Worm (Caenorhabditis elegans) whole organism, L4 larva: ENCODE data around the gene K03A11.4.

Experiments
- F10B5.3 ChIP-seq: sonication (generic microtip); optimal IDR thresholded peaks from 2 replicates; lab custom pipeline; 2016; ENCODE audit warnings: mild to moderate bottlenecking, missing genetic modification characterization, missing compliant biosample characterization
- F44E2.7 ChIP-seq: fragments of 200-800 bp; sonication (Bioruptor generic); IDR thresholded peaks from 2 replicates; pipeline ENCODE4 v2.1.2; 2022; ENCODE audit warnings: missing genetic modification characterization, missing compliant biosample characterization
- T20F7.1 ChIP-seq: fragments of 200-800 bp; sonication (Bioruptor generic); optimal IDR thresholded peaks from 2 replicates; lab custom pipeline; 2018; ENCODE audit warnings: mild to moderate bottlenecking, missing genetic modification characterization, missing compliant biosample characterization
- Y105C5A.15 ChIP-seq: fragments of 200-800 bp; sonication (Bioruptor generic); IDR thresholded peaks from 2 replicates; pipeline ENCODE4 v1.3.6; 2022; ENCODE audit warnings: missing genetic modification characterization, missing compliant biosample characterization
- Y5F2A.4 ChIP-seq: fragments of 200-800 bp; sonication (Bioruptor generic); optimal IDR thresholded peaks from 2 replicates; lab custom pipeline; 2018; ENCODE audit warnings: mild to moderate bottlenecking, missing genetic modification characterization, missing compliant biosample characterization
- Y75B8A.6 ChIP-seq: fragments of 200-800 bp; sonication (Bioruptor generic); IDR thresholded peaks from 2 replicates; pipeline ENCODE4 v1.3.6; 2022; ENCODE audit warnings: missing genetic modification reagents, missing genetic modification characterization, missing compliant biosample characterization
- ZK546.5 ChIP-seq, 2 experiments: sonication (generic microtip); optimal IDR thresholded peaks; 2 replicates each; lab custom pipeline; 2017; ENCODE audit warnings: missing biosample characterization in 2 of 2, missing genetic modification characterization in 2 of 2
- aha-1 ChIP-seq: fragments of 150-350 bp; peaks from one replicate; lab custom pipeline; 2014; ENCODE audit warnings: missing biosample characterization, missing genetic modification characterization
- ama-1 ChIP-seq: fragments of 150-350 bp; optimal IDR thresholded peaks from 2 replicates; lab custom pipeline; 2014; ENCODE audit warnings: inconsistent platforms, mixed read lengths
- ceh-28 ChIP-seq: fragments of 150-350 bp; optimal IDR thresholded peaks from 2 replicates; lab custom pipeline; 2014; ENCODE audit warnings: missing biosample characterization, missing genetic modification reagents, missing genetic modification characterization
- ceh-32 ChIP-seq: sonication (generic microtip); optimal IDR thresholded peaks from 2 replicates; lab custom pipeline; 2016; ENCODE audit warnings: mild to moderate bottlenecking, missing genetic modification characterization, missing compliant biosample characterization; ENCODE audit not compliant: poor library complexity
- ces-1 ChIP-seq: fragments of 150-350 bp; sonication (generic microtip); optimal IDR thresholded peaks from 4 replicates; lab custom pipeline; 2014; ENCODE audit warnings: missing biosample characterization, missing genetic modification reagents, missing genetic modification characterization
- daf-19 ChIP-seq: fragments of 200-800 bp; sonication (Bioruptor generic); conservative IDR thresholded peaks from 2 replicates; pipeline ENCODE4 v1.3.6; 2022; ENCODE audit warnings: missing genetic modification characterization, missing compliant biosample characterization
- daf-8 ChIP-seq: fragments of 200-800 bp; sonication (Bioruptor generic); IDR thresholded peaks from 2 replicates; pipeline ENCODE4 v1.3.6; 2022; ENCODE audit warnings: missing genetic modification characterization, missing compliant biosample characterization
- duxl-1 ChIP-seq: sonication (generic microtip); optimal IDR thresholded peaks from 2 replicates; lab custom pipeline; 2016; ENCODE audit warnings: mild to moderate bottlenecking, missing genetic modification characterization, moderate library complexity, missing compliant biosample characterization; ENCODE audit not compliant: poor library complexity
- egl-27 ChIP-seq: sonication (generic microtip); optimal IDR thresholded peaks from 3 replicates; lab custom pipeline; 2017; ENCODE audit warnings: missing biosample characterization, missing genetic modification reagents, missing genetic modification characterization
- egl-43 ChIP-seq: fragments of 200-800 bp; sonication (Bioruptor generic); IDR thresholded peaks from 2 replicates; pipeline ENCODE4 v1.3.6; 2022; ENCODE audit warnings: missing genetic modification reagents, missing genetic modification characterization, missing compliant biosample characterization
- fos-1 ChIP-seq: fragments of 150-350 bp; optimal IDR thresholded peaks from 2 replicates; lab custom pipeline; 2014; ENCODE audit warnings: missing biosample characterization, missing genetic modification characterization
- gei-8 ChIP-seq: fragments of 200-800 bp; sonication (Bioruptor generic); optimal IDR thresholded peaks from 2 replicates; lab custom pipeline; 2018; ENCODE audit warnings: mild to moderate bottlenecking, missing genetic modification characterization, missing compliant biosample characterization
- hlh-11 ChIP-seq: fragments of 200-800 bp; sonication (Bioruptor generic); optimal IDR thresholded peaks from 2 replicates; lab custom pipeline; 2018; ENCODE audit warnings: mild to moderate bottlenecking, missing genetic modification characterization, missing compliant biosample characterization
- hlh-30 ChIP-seq: sonication (generic microtip); optimal IDR thresholded peaks from 2 replicates; lab custom pipeline; 2017; ENCODE audit warnings: antibody characterized with exemption, mild to moderate bottlenecking, missing genetic modification characterization, missing compliant biosample characterization; ENCODE audit not compliant: insufficient read depth
- jun-1 ChIP-seq: fragments of 150-350 bp; optimal IDR thresholded peaks from 2 replicates; lab custom pipeline; 2014; ENCODE audit warnings: missing biosample characterization, missing genetic modification reagents, missing genetic modification characterization
- lin-13 ChIP-seq: fragments of 150-350 bp; optimal IDR thresholded peaks from 2 replicates; lab custom pipeline; 2014; ENCODE audit warnings: missing biosample characterization, missing genetic modification reagents, missing genetic modification characterization
- lin-29 ChIP-seq: fragments of 200-800 bp; sonication (Bioruptor generic); IDR thresholded peaks from 2 replicates; pipeline ENCODE4 v1.3.6; 2022; ENCODE audit warnings: missing genetic modification reagents, missing genetic modification characterization, missing compliant biosample characterization
- lin-38 ChIP-seq: fragments of 200-800 bp; sonication (Bioruptor generic); IDR thresholded peaks from 2 replicates; pipeline ENCODE4 v1.3.6; 2022; ENCODE audit warnings: missing genetic modification reagents, missing genetic modification characterization, missing compliant biosample characterization
- lir-3 ChIP-seq: sonication (generic microtip); optimal IDR thresholded peaks from 2 replicates; lab custom pipeline; 2016; ENCODE audit warnings: mild to moderate bottlenecking, missing genetic modification characterization, missing compliant biosample characterization
- lsy-2 ChIP-seq, 2 experiments: fragments of 150-350 bp in 1 of 2; sonication (generic microtip) in 1 of 2; optimal IDR thresholded peaks; 2 replicates each; lab custom pipeline; 2014 to 2017; ENCODE audit warnings: missing biosample characterization in 2 of 2, missing genetic modification characterization in 2 of 2
- mdl-1 ChIP-seq, 2 experiments: fragments of 150-350 bp in 1 of 2; sonication (generic microtip) in 1 of 2; optimal IDR thresholded peaks; 2 replicates each; lab custom pipeline; 2014 to 2017; ENCODE audit warnings: missing biosample characterization in 2 of 2, missing genetic modification characterization in 2 of 2
- mdt-29 ChIP-seq: fragments of 200-800 bp; sonication (Bioruptor generic); IDR thresholded peaks from 2 replicates; pipeline ENCODE4 v1.3.6; 2022; ENCODE audit warnings: missing genetic modification reagents, missing genetic modification characterization, missing compliant biosample characterization
- mep-1 ChIP-seq: fragments of 150-350 bp; sonication (generic microtip); optimal IDR thresholded peaks from 3 replicates; lab custom pipeline; 2014; ENCODE audit warnings: missing biosample characterization, missing genetic modification characterization
- mxl-2 ChIP-seq: fragments of 200-800 bp; sonication (Bioruptor generic); conservative IDR thresholded peaks from 2 replicates; pipeline ENCODE4 v1.3.6; 2022; ENCODE audit warnings: missing genetic modification reagents, missing genetic modification characterization, missing compliant biosample characterization
- mxl-3 ChIP-seq: fragments of 200-800 bp; sonication (Bioruptor generic); optimal IDR thresholded peaks from 2 replicates; lab custom pipeline; 2018; ENCODE audit warnings: mild to moderate bottlenecking, missing genetic modification characterization, missing compliant biosample characterization
- nhr-11 ChIP-seq: fragments of 150-350 bp; optimal IDR thresholded peaks from 2 replicates; lab custom pipeline; 2014; ENCODE audit warnings: missing biosample characterization, missing genetic modification characterization
- nhr-111 ChIP-seq: fragments of 200-800 bp; sonication (Bioruptor generic); optimal IDR thresholded peaks from 2 replicates; lab custom pipeline; 2018; ENCODE audit warnings: mild to moderate bottlenecking, missing genetic modification characterization, missing compliant biosample characterization
- nhr-41 ChIP-seq: fragments of 200-800 bp; sonication (Bioruptor generic); IDR thresholded peaks from 2 replicates; pipeline ENCODE4 v1.3.6; 2022; ENCODE audit warnings: missing genetic modification reagents, missing genetic modification characterization, missing compliant biosample characterization
- nhr-6 ChIP-seq: fragments of 150-350 bp; optimal IDR thresholded peaks from 2 replicates; lab custom pipeline; 2014; ENCODE audit warnings: missing biosample characterization, missing genetic modification characterization
- nhr-77 ChIP-seq: fragments of 150-350 bp; optimal IDR thresholded peaks from 2 replicates; lab custom pipeline; 2014; ENCODE audit warnings: missing biosample characterization, missing genetic modification characterization
- pha-4 ChIP-seq, 2 experiments: fragments of 150-350 bp in 1 of 2; fragments of 200-800 bp in 1 of 2; sonication (Bioruptor generic) in 1 of 2; IDR thresholded peaks in 1 of 2; optimal IDR thresholded peaks in 1 of 2; 2 replicates each; pipeline versions ENCODE4 v1.3.6 to Lab custom; 2014 to 2022; ENCODE audit warnings: missing genetic modification characterization in 2 of 2, missing genetic modification reagents in 2 of 2, missing biosample characterization in 1 of 2, missing compliant biosample characterization in 1 of 2
- pqm-1 ChIP-seq: sonication (generic microtip); optimal IDR thresholded peaks from 2 replicates; lab custom pipeline; 2017; ENCODE audit warnings: missing biosample characterization, missing genetic modification characterization
- rbr-2 ChIP-seq: sonication (generic microtip); optimal IDR thresholded peaks from 2 replicates; lab custom pipeline; 2016; ENCODE audit warnings: missing genotype, missing genetic modification characterization, missing compliant biosample characterization
- saeg-2 ChIP-seq: fragments of 200-800 bp; sonication (Bioruptor generic); IDR thresholded peaks from 2 replicates; pipeline ENCODE4 v1.3.6; 2022; ENCODE audit warnings: missing genetic modification reagents, missing genetic modification characterization, missing compliant biosample characterization
- snpc-1.2 ChIP-seq: fragments of 200-800 bp; sonication (Bioruptor generic); IDR thresholded peaks from 2 replicates; pipeline ENCODE4 v1.3.6; 2022; ENCODE audit warnings: missing genetic modification reagents, missing genetic modification characterization, missing compliant biosample characterization
- snpc-4 ChIP-seq: fragments of 150-350 bp; optimal IDR thresholded peaks from 2 replicates; lab custom pipeline; 2014; ENCODE audit warnings: missing biosample characterization, missing genetic modification characterization
- spr-1 ChIP-seq: sonication (generic microtip); optimal IDR thresholded peaks from 2 replicates; lab custom pipeline; 2016; ENCODE audit warnings: mild to moderate bottlenecking, missing genetic modification characterization, missing compliant biosample characterization
- spr-3 ChIP-seq: fragments of 200-800 bp; sonication (Bioruptor generic); optimal IDR thresholded peaks from 2 replicates; lab custom pipeline; 2018; ENCODE audit warnings: mild to moderate bottlenecking, missing genetic modification characterization, missing compliant biosample characterization
- unc-130 ChIP-seq: sonication (generic microtip); optimal IDR thresholded peaks from 2 replicates; lab custom pipeline; 2016; ENCODE audit warnings: missing genetic modification reagents, missing genetic modification characterization, missing compliant biosample characterization
- vab-7 ChIP-seq: fragments of 200-800 bp; sonication (Bioruptor generic); IDR thresholded peaks from 2 replicates; pipeline ENCODE4 v1.3.6; 2022; ENCODE audit warnings: missing genetic modification reagents, missing genetic modification characterization, missing compliant biosample characterization
- zag-1 ChIP-seq: fragments of 150-350 bp; optimal IDR thresholded peaks from 2 replicates; lab custom pipeline; 2014; ENCODE audit warnings: missing biosample characterization, missing genetic modification characterization
- zip-11 ChIP-seq: fragments of 200-800 bp; sonication (Bioruptor generic); IDR thresholded peaks from 2 replicates; pipeline ENCODE4 v1.3.6; 2022; ENCODE audit warnings: missing genetic modification characterization, missing compliant biosample characterization
- zip-2 ChIP-seq: fragments of 150-350 bp; optimal IDR thresholded peaks from 2 replicates; lab custom pipeline; 2014; ENCODE audit warnings: missing biosample characterization, missing genetic modification characterization

The K03A11.4 gene

ce11 chrX:13112664-13113063, 34.7 kb downstream of the K03A11.4 start:
- TF ChIP-seq jun-1 (tag; lab: Kevin White, UChicago) (no peak), spr-1 (no peak), mdt-29 (GFP tag; lab: Robert Waterston, UW) (no peak), hlh-30 (tag; lab: Kevin White, UChicago) (no peak), daf-19 (GFP tag; lab: Robert Waterston, UW) (no peak), lin-38 (GFP tag; lab: Robert Waterston, UW) (no peak), ces-1 (GFP tag; lab: Kevin White, UChicago) (no peak), daf-8 (GFP tag; lab: Robert Waterston, UW) (no peak), Y105C5A.15 (no peak)
- TF ChIP-seq, all 104 proteins: peak for 0

ce11 chrX:13113457-13113856, 35.5 kb downstream of the K03A11.4 start, which contains the start of gene F17H10.2:
F17H10.2 (plus strand) TSS chrX:13113772.
- no peak for TF ChIP-seq F10B5.3 (tag; lab: Kevin White, UChicago)
- TF ChIP-seq nhr-77: no peak
- no peak for TF ChIP-seq ama-1 (lab: Kevin White, UChicago)
- peak; percentile 95 for TF ChIP-seq aha-1
- TF ChIP-seq egl-27 (tag; lab: Kevin White, UChicago): no peak
- TF ChIP-seq ZK546.5 (tag; optimal IDR thresholded peaks at IDR 0.05; lab: Kevin White, UChicago): no peak
- TF ChIP-seq pha-4 (GFP tag; IDR thresholded peaks at IDR 0.05; lab: Robert Waterston, UW): no peak
- TF ChIP-seq pha-4 (tag; optimal IDR thresholded peaks at IDR 0.05; lab: Kevin White, UChicago): no peak
- no peak for TF ChIP-seq duxl-1 (tag; lab: Kevin White, UChicago)
- TF ChIP-seq zag-1 (tag; lab: Kevin White, UChicago): no peak
- no peak for TF ChIP-seq snpc-4 (tag; lab: Kevin White, UChicago)
- no peak for TF ChIP-seq fos-1 (tag; lab: Kevin White, UChicago)
- no peak for TF ChIP-seq Y75B8A.6
- TF ChIP-seq lin-13 (GFP tag; lab: Kevin White, UChicago): no peak
- TF ChIP-seq Y5F2A.4 (GFP tag; lab: Kevin White, UChicago): no peak
- TF ChIP-seq pqm-1 (tag; lab: Kevin White, UChicago): no peak
- TF ChIP-seq daf-19 (GFP tag; lab: Robert Waterston, UW): no peak
- no peak for TF ChIP-seq nhr-41 (GFP tag; lab: Robert Waterston, UW)
- peak; percentile 78 for TF ChIP-seq mxl-3 (GFP tag; lab: Kevin White, UChicago)
- no peak for TF ChIP-seq spr-3
- TF ChIP-seq T20F7.1: no peak
- TF ChIP-seq nhr-6 (tag; lab: Kevin White, UChicago): no peak
- TF ChIP-seq ceh-32 (tag; lab: Kevin White, UChicago): no peak
- TF ChIP-seq ceh-28 (tag; lab: Kevin White, UChicago): no peak
- no peak for TF ChIP-seq unc-130 (GFP tag; lab: Kevin White, UChicago)
- TF ChIP-seq mep-1 (tag; lab: Kevin White, UChicago): peak; percentile 32
- no peak for TF ChIP-seq ces-1 (GFP tag; lab: Kevin White, UChicago)
- TF ChIP-seq mdl-1 (tag; optimal IDR thresholded peaks at IDR 0.05; lab: Kevin White, UChicago): peak in 1 of 2 experiments; percentile 36
- peak; percentile 30 for TF ChIP-seq hlh-11
- no peak for TF ChIP-seq lir-3 (tag; lab: Kevin White, UChicago)
- TF ChIP-seq egl-43 (GFP tag; lab: Robert Waterston, UW): no peak
- TF ChIP-seq zip-2: no peak
- no peak for TF ChIP-seq Y105C5A.15
- TF ChIP-seq F44E2.7 (GFP tag; lab: Robert Waterston, UW): no peak
- no peak for TF ChIP-seq nhr-111 (GFP tag; lab: Kevin White, UChicago)
- no peak for TF ChIP-seq saeg-2 (GFP tag; lab: Robert Waterston, UW)
- no peak for TF ChIP-seq vab-7 (GFP tag; lab: Robert Waterston, UW)
- peak in 1 of 2 experiments; percentile 15 for TF ChIP-seq lsy-2 (tag; optimal IDR thresholded peaks at IDR 0.05; lab: Kevin White, UChicago)
- TF ChIP-seq rbr-2 (tag; lab: Kevin White, UChicago): no peak
- no peak for TF ChIP-seq zip-11 (GFP tag; lab: Robert Waterston, UW)
- no peak for TF ChIP-seq mxl-2 (GFP tag; lab: Robert Waterston, UW)
- no peak for TF ChIP-seq nhr-11 (tag; lab: Kevin White, UChicago)
- TF ChIP-seq lin-29 (GFP tag; lab: Robert Waterston, UW): no peak
- TF ChIP-seq snpc-1.2 (GFP tag; lab: Robert Waterston, UW): no peak
- TF ChIP-seq gei-8 (GFP tag; lab: Kevin White, UChicago): no peak
